Worm (Caenorhabditis elegans) whole organism, early embryonic: ENCODE measurements around the gene lron-10.

Experiments used
- F13C5.2 ChIP-seq: sonication (generic microtip); optimal IDR thresholded peaks from 2 replicates; lab custom pipeline; 2017; ENCODE audit warnings: mild to moderate bottlenecking, missing genetic modification characterization, inconsistent platforms, missing compliant biosample characterization
- ama-1 ChIP-seq: fragments of 150-350 bp; optimal IDR thresholded peaks from 2 replicates; lab custom pipeline; 2014
- ets-7 ChIP-seq: sonication (generic microtip); optimal IDR thresholded peaks from 2 replicates; lab custom pipeline; 2016; ENCODE audit warnings: missing genotype, missing genetic modification characterization, missing compliant biosample characterization
- flt-1 ChIP-seq: fragments of 200-800 bp; sonication (Bioruptor generic); IDR thresholded peaks from 2 replicates; pipeline ENCODE4 v1.3.6; 2022; ENCODE audit warnings: missing genetic modification characterization, missing compliant biosample characterization
- pes-1 ChIP-seq: fragments of 200-800 bp; sonication (Bioruptor generic); IDR thresholded peaks from 2 replicates; pipeline ENCODE4 v1.3.6; 2022; ENCODE audit warnings: missing genetic modification reagents, missing genetic modification characterization, missing compliant biosample characterization
- sea-1 ChIP-seq: fragments of 200-800 bp; sonication (Bioruptor generic); conservative IDR thresholded peaks from 2 replicates; pipeline ENCODE4 v1.3.6; 2022; ENCODE audit warnings: missing genetic modification characterization, missing compliant biosample characterization
- tbx-11 ChIP-seq: fragments of 200-800 bp; sonication (Bioruptor generic); IDR thresholded peaks from 2 replicates; pipeline ENCODE4 v1.3.6; 2022; ENCODE audit warnings: missing genetic modification characterization, missing compliant biosample characterization
- tbx-37 ChIP-seq: fragments of 200-800 bp; sonication (Bioruptor generic); conservative IDR thresholded peaks from 2 replicates; pipeline ENCODE4 v1.3.6; 2022; ENCODE audit warnings: missing genetic modification reagents, missing genetic modification characterization, missing compliant biosample characterization

ce11 chrIII:10666640-10667039, 45.5 kb upstream of the lron-10 start:
- no peak for TF ChIP-seq tbx-11 (GFP tag; lab: Robert Waterston, UW)
- TF ChIP-seq pes-1 (GFP tag; lab: Robert Waterston, UW) = no peak
- TF ChIP-seq ama-1 (lab: Kevin White, UChicago) = no peak
- no peak for TF ChIP-seq F13C5.2 (tag; lab: Kevin White, UChicago)
- no peak for TF ChIP-seq ets-7 (tag; lab: Kevin White, UChicago)
- no peak for TF ChIP-seq tbx-37
- no peak for TF ChIP-seq flt-1
- TF ChIP-seq sea-1 (GFP tag; lab: Robert Waterston, UW) = peak; percentile 58
